Worm (Caenorhabditis elegans): Measurements from ENCODE around the gene R144.10.

The R144.10 gene

DNA sequence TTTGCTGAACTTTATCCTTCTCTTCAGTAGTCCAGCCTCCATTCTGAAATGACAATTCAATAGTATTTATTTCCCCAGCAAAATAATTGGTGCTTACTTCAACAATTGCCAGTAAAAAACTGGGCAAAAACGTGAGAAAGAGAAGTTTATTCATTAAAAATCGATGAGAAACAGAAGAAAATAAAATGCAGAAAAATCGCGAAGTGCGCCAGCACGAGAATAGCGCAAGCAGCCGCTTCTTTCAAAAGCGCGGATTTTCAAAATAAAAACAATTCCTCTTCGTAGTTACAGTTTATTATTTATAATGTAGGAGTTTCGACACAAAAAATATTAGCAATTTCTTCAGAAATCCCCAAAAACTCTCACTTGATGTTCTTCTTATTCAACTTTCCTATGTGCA is 39.2 kb downstream of the R144.10 start, which contains the start of gene C27F2.9 (continued):
- TF ChIP-seq let-607 (tag; optimal IDR thresholded peaks at IDR 0.05) (peak in 1 of 2 experiments; percentile 22), Y79H2A.3 (GFP tag; conservative IDR thresholded peaks at IDR 0.05) (no peak), Y56A3A.18 (GFP tag; IDR thresholded peaks at IDR 0.05) (no peak), nhr-179 (tag; optimal IDR thresholded peaks at IDR 0.05) (no peak), egl-44 (GFP tag; IDR thresholded peaks at IDR 0.05) (no peak), ztf-26 (tag; optimal IDR thresholded peaks at IDR 0.05) (peak; percentile 55), lir-1 (GFP tag; conservative IDR thresholded peaks at IDR 0.05) (no peak; the same call in 1 of the 2 replicates), hlh-26 (GFP tag; conservative IDR thresholded peaks at IDR 0.05) (no peak), ztf-3 (GFP tag; optimal IDR thresholded peaks at IDR 0.05) (no peak), athp-1 (tag; optimal IDR thresholded peaks at IDR 0.05) (no peak), madf-6 (GFP tag; IDR thresholded peaks at IDR 0.05) (no peak), ztf-18 (tag; optimal IDR thresholded peaks at IDR 0.05) (peak; percentile 98), snpc-1.3 (tag; optimal IDR thresholded peaks at IDR 0.05; ENCODE audit: insufficient read depth) (peak; percentile 54), gei-17 (GFP tag; optimal IDR thresholded peaks at IDR 0.05) (no peak), ceh-58 (GFP tag; IDR thresholded peaks at IDR 0.05) (no peak), mes-4 (tag; optimal IDR thresholded peaks at IDR 0.05) (no peak), nfyb-1 (GFP tag; IDR thresholded peaks at IDR 0.05) (no peak), tbp1 (GFP tag; optimal IDR thresholded peaks at IDR 0.05) (no peak), fkh-3 (tag; optimal IDR thresholded peaks at IDR 0.05) (no peak), bed-1 (GFP tag; IDR thresholded peaks at IDR 0.05) (no peak), hsf-1 (GFP tag; IDR thresholded peaks at IDR 0.05) (no peak), unc-62 (GFP tag; optimal IDR thresholded peaks at IDR 0.05) (no peak), akir-1 (GFP tag; optimal IDR thresholded peaks at IDR 0.05) (no peak), hmg-1.2 (GFP tag; IDR thresholded peaks at IDR 0.05) (peak; percentile 67), snpc-4 (GFP tag; optimal IDR thresholded peaks at IDR 0.05) (peak; percentile 50), snpc-4 (tag; optimal IDR thresholded peaks at IDR 0.05) (peak in 2 of 4 experiments; percentile 55 to 85), ceh-79 (tag; optimal IDR thresholded peaks at IDR 0.05) (no peak), lag-1 (GFP tag; IDR thresholded peaks at IDR 0.05) (no peak), ZK185.1 (tag; optimal IDR thresholded peaks at IDR 0.05; ENCODE audit: poor library complexity, severe bottlenecking) (peak; percentile 55), cebp-1 (GFP tag; IDR thresholded peaks at IDR 0.05) (no peak), cebp-1 (tag; optimal IDR thresholded peaks at IDR 0.05) (no peak), lin-40 (tag; optimal IDR thresholded peaks at IDR 0.05) (peak; percentile 86), madf-8 (GFP tag; conservative IDR thresholded peaks at IDR 0.05) (no peak; the same call in 1 of the 2 replicates), atf-7 (tag; optimal IDR thresholded peaks at IDR 0.05) (no peak)

DNA sequence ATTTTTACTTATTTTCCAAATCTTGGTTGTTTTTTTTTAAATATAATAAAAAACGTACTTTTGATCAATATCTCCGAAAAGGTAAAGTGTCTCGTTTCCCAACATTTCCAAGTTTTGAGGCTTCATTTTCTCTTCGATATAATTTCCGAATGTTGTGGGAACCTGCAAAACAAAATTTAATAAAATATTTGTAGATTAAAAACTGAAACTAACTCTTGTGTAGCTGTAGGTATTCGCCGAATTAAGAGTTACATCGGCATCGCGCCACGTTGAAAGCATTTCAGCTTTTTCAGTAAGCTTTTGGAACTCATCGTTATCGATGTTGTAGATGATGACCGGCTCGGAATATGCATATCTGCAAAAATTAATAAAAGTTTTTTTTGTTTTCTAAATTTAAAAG is 39.7 kb downstream of the R144.10 start, which contains the start of gene vps-22:
TSS of gene vps-22 (minus strand) at position 101 of the 400 bp plus-strand sequence.
- TF ChIP-seq pbrm-1 (GFP tag; IDR thresholded peaks at IDR 0.05): no peak
- TF ChIP-seq bed-2 (GFP tag; IDR thresholded peaks at IDR 0.05): no peak
- no peak for TF ChIP-seq lin-35 (GFP tag; optimal IDR thresholded peaks at IDR 0.05)
- TF ChIP-seq egrh-3 (GFP tag; IDR thresholded peaks at IDR 0.05): no peak
- TF ChIP-seq gei-17 (GFP tag; optimal IDR thresholded peaks at IDR 0.05): no peak
- TF ChIP-seq Y53F4B.3 (GFP tag; IDR thresholded peaks at IDR 0.05): no peak
- TF ChIP-seq nhr-120 (GFP tag; IDR thresholded peaks at IDR 0.05): no peak
- no peak for TF ChIP-seq Y53G8AR.9 (GFP tag; conservative IDR thresholded peaks at IDR 0.05)
- TF ChIP-seq nfyb-1 (GFP tag; IDR thresholded peaks at IDR 0.05): no peak
- TF ChIP-seq K12H6.12 (tag; optimal IDR thresholded peaks at IDR 0.05): no peak
- no peak for TF ChIP-seq rpc-1 (optimal IDR thresholded peaks at IDR 0.05)
- TF ChIP-seq rpc-1 (tag; optimal IDR thresholded peaks at IDR 0.05): no peak
- TF ChIP-seq Y67H2A.10 (GFP tag; conservative IDR thresholded peaks at IDR 0.05): no peak
- no peak for TF ChIP-seq B0261.1 (tag; optimal IDR thresholded peaks at IDR 0.05)
- no peak for TF ChIP-seq ceh-40 (GFP tag; IDR thresholded peaks at IDR 0.05)
- no peak for TF ChIP-seq mxl-1 (tag; optimal IDR thresholded peaks at IDR 0.05)
- TF ChIP-seq madf-6 (GFP tag; IDR thresholded peaks at IDR 0.05): no peak
- TF ChIP-seq ztf-28 (GFP tag; IDR thresholded peaks at IDR 0.05): no peak

Data from whole organism, young adult.